Worm (Caenorhabditis elegans): ENCODE results near the gene mrps-18.C.

Gene mrps-18.C

ce11 chrII:6779104-6779503 lies 43.1 kb downstream of the mrps-18.C start, which contains the start of gene T13C2.7:
Gene T13C2.7 (plus strand): TSS chrII:6779404.
- TF ChIP-seq unc-39 (tag; optimal IDR thresholded peaks at IDR 0.05) (no peak), mml-1 (tag; optimal IDR thresholded peaks at IDR 0.05) (no peak), ztf-4 (tag; optimal IDR thresholded peaks at IDR 0.05) (no peak), mdl-1 (tag; optimal IDR thresholded peaks at IDR 0.05) (no peak), sea-2 (GFP tag; optimal IDR thresholded peaks at IDR 0.05) (no peak), elt-1 (tag; optimal IDR thresholded peaks at IDR 0.05) (no peak), egl-5 (tag; optimal IDR thresholded peaks at IDR 0.05) (no peak), nhr-25 (tag; optimal IDR thresholded peaks at IDR 0.05) (no peak), elt-3 (tag; optimal IDR thresholded peaks at IDR 0.05) (no peak)

DNA sequence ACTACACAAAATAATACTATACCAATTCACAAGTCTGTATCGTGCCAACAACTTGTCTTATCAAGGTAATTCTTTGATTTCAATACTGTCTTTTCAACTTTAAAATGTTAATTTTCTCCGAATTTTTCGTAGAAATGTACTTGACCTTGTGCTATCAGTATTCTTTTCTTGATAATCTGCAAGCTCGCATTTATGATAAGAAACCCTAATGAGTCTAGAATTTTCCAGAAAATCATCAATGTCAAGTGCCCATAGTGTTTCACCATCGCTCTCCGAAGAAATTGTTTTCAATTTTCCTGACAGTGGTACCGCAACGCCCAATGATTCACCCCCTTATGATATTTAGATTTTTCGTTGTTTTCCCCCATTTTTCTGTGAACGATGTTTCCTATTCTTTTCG lies 45.2 kb downstream of the mrps-18.C start:
- TF ChIP-seq nhr-77 (tag; optimal IDR thresholded peaks at IDR 0.05) (no peak), zag-1 (tag; optimal IDR thresholded peaks at IDR 0.05) (no peak), ceh-16 (tag; optimal IDR thresholded peaks at IDR 0.05) (no peak), pqm-1 (tag; optimal IDR thresholded peaks at IDR 0.05) (peak; percentile 30), elt-3 (tag; optimal IDR thresholded peaks at IDR 0.05) (no peak), fkh-10 (GFP tag; optimal IDR thresholded peaks at IDR 0.05) (no peak), elt-2 (tag; optimal IDR thresholded peaks at IDR 0.05) (peak; percentile 66), fos-1 (tag; optimal IDR thresholded peaks at IDR 0.05) (no peak)

- no peak for TF ChIP-seq daf-12 (tag; optimal IDR thresholded peaks at IDR 0.05)
- TF ChIP-seq jun-1 (tag; optimal IDR thresholded peaks at IDR 0.05): no peak
These were observed 46.0 kb downstream of the mrps-18.C start for ce11 chrII:6781983-6782382.

DNA sequence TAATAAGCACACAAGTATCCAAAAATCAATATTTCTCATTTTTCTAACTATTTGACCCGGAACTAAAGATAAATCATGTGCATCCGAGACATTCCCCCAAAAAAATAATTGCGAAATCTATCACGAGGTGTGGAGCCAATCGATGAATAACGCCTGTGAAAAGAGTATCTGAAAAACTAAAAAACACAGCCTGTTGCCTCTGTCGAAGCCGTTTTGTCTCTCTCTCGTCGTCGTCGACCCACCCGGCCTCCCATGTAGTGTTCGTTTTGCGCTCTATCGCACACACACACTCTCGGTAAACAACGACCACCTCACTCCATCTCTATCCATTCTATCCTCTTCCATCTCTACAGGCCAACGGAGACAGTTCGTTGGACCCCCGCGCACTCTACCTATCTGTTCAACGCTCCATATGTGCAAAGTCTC lies 46.7 kb downstream of the mrps-18.C start:
- peak; percentile 62 for TF ChIP-seq nhr-25 (tag; optimal IDR thresholded peaks at IDR 0.05)
- peak; percentile 11 for TF ChIP-seq jun-1 (tag; optimal IDR thresholded peaks at IDR 0.05)
- peak; percentile 77 for TF ChIP-seq pha-4 (tag; optimal IDR thresholded peaks at IDR 0.05)
- peak; percentile 81 for TF ChIP-seq nfya-1 (tag; optimal IDR thresholded peaks at IDR 0.05; ENCODE audit: insufficient read depth)
- peak; percentile 26 for TF ChIP-seq nhr-11 (tag; optimal IDR thresholded peaks at IDR 0.05)
- peak; percentile 83 for TF ChIP-seq ceh-28 (tag; optimal IDR thresholded peaks at IDR 0.05)
- TF ChIP-seq lin-39 (tag; optimal IDR thresholded peaks at IDR 0.05): peak; percentile 57
- TF ChIP-seq R02D3.7 (tag; optimal IDR thresholded peaks at IDR 0.05): no peak
- no peak for TF ChIP-seq ZK546.5 (tag; optimal IDR thresholded peaks at IDR 0.05)
- peak; percentile 77 for TF ChIP-seq lin-15B (tag; optimal IDR thresholded peaks at IDR 0.05)
- no peak for TF ChIP-seq ceh-82 (tag; optimal IDR thresholded peaks at IDR 0.05)
- peak; percentile 27 for TF ChIP-seq elt-2 (tag; optimal IDR thresholded peaks at IDR 0.05)
- TF ChIP-seq snpc-4 (tag; optimal IDR thresholded peaks at IDR 0.05): peak; percentile 48
- TF ChIP-seq nhr-76 (tag; optimal IDR thresholded peaks at IDR 0.05): no peak
- TF ChIP-seq nhr-23 (tag; optimal IDR thresholded peaks at IDR 0.05): peak; percentile 19
- TF ChIP-seq tbx-2 (tag; optimal IDR thresholded peaks at IDR 0.05): no peak
- peak; percentile 26 for TF ChIP-seq egl-5 (tag; optimal IDR thresholded peaks at IDR 0.05)
- peak; percentile 0 for TF ChIP-seq fkh-10 (GFP tag; optimal IDR thresholded peaks at IDR 0.05)

DNA sequence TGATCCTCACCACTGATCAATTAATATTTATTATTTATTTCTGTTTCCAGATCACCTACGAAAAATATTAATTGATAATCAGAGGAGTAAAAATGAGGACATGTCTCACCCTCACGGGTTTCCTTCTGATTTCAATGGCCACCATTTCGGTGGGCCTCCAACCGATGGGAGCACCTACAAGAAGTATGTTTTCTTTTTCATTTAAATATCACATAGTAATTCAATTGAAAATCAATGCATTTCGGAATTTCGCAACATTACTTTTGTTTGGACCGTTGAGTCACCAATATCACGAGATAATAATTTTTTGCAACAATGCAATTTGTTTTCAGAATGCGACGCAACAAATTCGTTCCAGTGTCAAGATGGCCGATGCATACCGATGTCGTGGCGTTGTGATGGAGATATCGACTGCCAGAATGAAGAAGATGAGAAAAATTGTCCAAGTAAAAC lies 47.4 kb downstream of the mrps-18.C start, which contains the start of gene gldi-2:
Gene gldi-2, plus strand, starts transcription at position 51 of the 453 bp plus-strand sequence.
- TF ChIP-seq R02D3.7 (tag; optimal IDR thresholded peaks at IDR 0.05) (no peak), lsy-12 (tag; optimal IDR thresholded peaks at IDR 0.05) (no peak), nhr-28 (tag; optimal IDR thresholded peaks at IDR 0.05) (no peak), fkh-2 (tag; optimal IDR thresholded peaks at IDR 0.05) (no peak), lin-15B (tag; optimal IDR thresholded peaks at IDR 0.05) (no peak), nhr-25 (tag; optimal IDR thresholded peaks at IDR 0.05) (no peak), pha-4 (tag; optimal IDR thresholded peaks at IDR 0.05) (no peak), daf-12 (tag; optimal IDR thresholded peaks at IDR 0.05) (no peak), lin-39 (tag; optimal IDR thresholded peaks at IDR 0.05) (no peak), egl-5 (tag; optimal IDR thresholded peaks at IDR 0.05) (no peak), ZK546.5 (tag; optimal IDR thresholded peaks at IDR 0.05) (no peak)

Data from whole organism, L3 larva.